Worm (Caenorhabditis elegans): ENCODE measurements around the gene spp-26.

DNA sequence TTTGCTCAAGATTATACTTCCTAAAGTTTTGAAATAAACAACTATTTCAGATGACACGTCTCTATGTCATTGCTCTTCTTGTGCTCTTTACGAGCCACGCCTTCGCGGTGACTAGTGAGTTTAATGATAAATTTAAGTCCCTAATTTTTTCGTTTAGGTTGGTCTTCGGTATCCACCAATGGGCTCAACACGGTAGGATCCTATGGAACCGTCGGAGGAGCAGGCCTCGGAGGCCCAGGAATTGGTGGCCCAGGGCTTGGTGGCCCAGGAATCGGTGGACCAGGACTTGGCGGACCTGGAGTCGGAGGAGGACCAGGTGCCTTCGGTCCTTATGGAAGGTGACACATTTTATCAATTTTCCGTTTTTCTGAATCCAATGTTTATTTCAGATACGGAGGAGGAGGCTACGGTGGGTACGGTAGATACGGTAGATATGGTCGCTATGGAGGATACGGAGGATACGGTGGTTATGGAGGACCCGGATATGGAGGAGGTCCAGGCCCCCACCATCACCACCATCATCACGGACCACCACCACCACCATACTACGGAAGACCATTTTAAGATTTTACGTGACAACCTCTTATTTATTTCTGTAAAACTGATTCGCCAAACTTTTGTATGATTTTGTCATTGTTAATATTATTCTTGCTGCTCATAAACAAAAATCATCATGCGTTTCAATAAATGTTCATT, 38.5 kb downstream of the spp-26 start, which contains the start of the genes F46E10.2 and F46E10.18:
- TF ChIP-seq ceh-13 (GFP tag; optimal IDR thresholded peaks at IDR 0.05): no peak
- no peak for TF ChIP-seq pes-1 (GFP tag; IDR thresholded peaks at IDR 0.05)
- no peak for TF ChIP-seq ama-1 (optimal IDR thresholded peaks at IDR 0.05)
- no peak for TF ChIP-seq F13C5.2 (tag; optimal IDR thresholded peaks at IDR 0.05)
- no peak for TF ChIP-seq aly-1 (tag; optimal IDR thresholded peaks at IDR 0.05)
- TF ChIP-seq ets-7 (tag; optimal IDR thresholded peaks at IDR 0.05): no peak

All from whole organism, early embryonic.